1 fruit fly cellular context compared by ENCODE assay signal in the genomic region with DNA sequence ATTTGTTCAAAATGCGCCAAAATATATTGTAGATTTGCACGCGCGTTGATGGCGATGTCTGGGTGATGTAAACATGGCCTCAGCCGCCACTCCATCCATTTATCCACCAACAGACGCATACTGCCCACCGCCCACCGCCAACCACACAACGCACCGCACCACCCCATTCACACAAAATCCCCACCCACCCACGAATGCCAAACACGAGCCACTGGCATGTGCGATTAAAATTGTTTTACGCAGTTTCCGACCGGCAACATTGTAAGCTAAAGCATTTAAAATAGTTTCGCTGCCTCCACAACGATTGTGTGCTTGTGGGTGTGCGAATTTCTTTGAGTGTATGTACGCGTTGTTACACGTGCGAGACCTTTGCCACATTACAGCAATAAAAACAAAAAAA.
TF ChIP-seq lines count a peak whose summit lies in the region.

No protein-coding gene starts in this region.

TF ChIP-seq in whole organism, embryonic, 481 proteins besides CTCF, POLR2A, EP300 and RAD21 (continued from another document):
- no peak for TF ChIP-seq CG10431 (GFP tag; optimal IDR thresholded peaks at IDR 0.05; lab: Kevin White, UChicago)
- TF ChIP-seq Ets65A (GFP tag; lab: Kevin White, UChicago), result peak; percentile 53
- no peak for TF ChIP-seq z (GFP tag; IDR thresholded peaks at IDR 0.05; lab: Robert Waterston, UW)
- TF ChIP-seq CG12769 (tag; optimal IDR thresholded peaks at IDR 0.05; lab: Kevin White, UChicago), result peak; percentile 41
- TF ChIP-seq row (GFP tag; IDR thresholded peaks at IDR 0.05; lab: Robert Waterston, UW), result peak; percentile 11; the same call in 1 of the 3 replicates
- no peak for TF ChIP-seq CG8290 (GFP tag; optimal IDR thresholded peaks at IDR 0.05; lab: Kevin White, UChicago)
- peak in 1 of 2 experiments; percentile 43 for TF ChIP-seq CG8290 (tag; optimal IDR thresholded peaks at IDR 0.05; lab: Kevin White, UChicago)
- TF ChIP-seq CG9817 (tag; optimal IDR thresholded peaks at IDR 0.05; lab: Kevin White, UChicago), result no peak
TF ChIP-seq in whole organism, embryonic: peak in this region for 21.
